Worm (Caenorhabditis elegans): Measurements from ENCODE around the gene ZC395.11.
A peak's percentile ranks its signal among the peaks of the same experiment; 100 is the strongest.

DNA sequence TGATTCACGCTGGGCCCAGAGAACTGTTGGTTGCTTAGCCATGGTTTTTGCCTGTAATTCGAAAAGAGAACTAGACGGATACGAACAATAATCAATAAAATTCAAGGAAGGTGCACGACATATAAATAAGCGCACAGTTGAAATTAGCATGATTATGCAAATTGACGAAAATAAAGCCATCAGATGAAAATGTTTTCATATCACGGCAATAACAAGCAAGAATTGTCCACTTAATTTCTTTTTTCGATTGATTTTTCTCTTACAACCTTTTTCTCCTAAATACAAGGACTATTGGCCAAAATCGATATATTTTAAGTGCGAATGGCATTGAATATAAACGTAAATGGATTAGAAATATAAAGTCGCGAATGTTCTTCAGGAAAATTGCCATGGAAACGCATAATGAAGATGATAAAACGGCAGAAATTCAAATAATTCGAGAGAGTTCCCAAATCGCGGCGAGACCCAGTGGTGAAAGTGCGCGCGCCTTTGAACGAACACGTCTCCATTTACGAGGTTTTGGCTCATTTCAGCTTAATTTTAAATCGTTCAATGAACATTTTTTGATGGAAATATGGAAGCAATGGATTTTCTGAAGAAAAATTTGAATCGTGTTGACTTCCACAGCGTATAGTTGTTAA is 11.3 kb downstream of the ZC395.11 start, which contains the start of the genes daf-41 and toc-1:
- TF ChIP-seq hmbx-1 (tag; optimal IDR thresholded peaks at IDR 0.05), result no peak
- no peak for TF ChIP-seq ama-1 (optimal IDR thresholded peaks at IDR 0.05)
- peak; percentile 13 for TF ChIP-seq F13C5.2 (tag; optimal IDR thresholded peaks at IDR 0.05)
- TF ChIP-seq hmg-4 (GFP tag; optimal IDR thresholded peaks at IDR 0.05), result no peak
- TF ChIP-seq ceh-13 (GFP tag; optimal IDR thresholded peaks at IDR 0.05), result no peak
- no peak for TF ChIP-seq tbx-11 (GFP tag; IDR thresholded peaks at IDR 0.05)
- TF ChIP-seq flt-1 (GFP tag; IDR thresholded peaks at IDR 0.05), result no peak
- TF ChIP-seq aly-1 (tag; optimal IDR thresholded peaks at IDR 0.05), result no peak
